Worm (Caenorhabditis elegans) whole organism, L2 larva: ENCODE measurements around the gene W01B6.3.

ENCODE experiments used
- gmeb-1 ChIP-seq: fragments of 150-350 bp; optimal IDR thresholded peaks from 2 replicates; lab custom pipeline; 2014; ENCODE audit warnings: missing biosample characterization, missing genetic modification characterization
- nhr-11 ChIP-seq: fragments of 150-350 bp; optimal IDR thresholded peaks from 2 replicates; lab custom pipeline; 2014; ENCODE audit warnings: missing biosample characterization, missing genetic modification characterization
- nhr-77 ChIP-seq: fragments of 150-350 bp; optimal IDR thresholded peaks from 2 replicates; lab custom pipeline; 2014; ENCODE audit warnings: missing biosample characterization, missing genetic modification characterization
- sem-4 ChIP-seq: fragments of 150-350 bp; optimal IDR thresholded peaks from 2 replicates; lab custom pipeline; 2014; ENCODE audit warnings: missing biosample characterization, missing genetic modification reagents, missing genetic modification characterization
- skn-1 ChIP-seq: sonication (generic microtip); optimal IDR thresholded peaks from 2 replicates; lab custom pipeline; 2017; ENCODE audit warnings: missing biosample characterization, missing genetic modification characterization
- unc-39 ChIP-seq: fragments of 150-350 bp; optimal IDR thresholded peaks from 2 replicates; lab custom pipeline; 2014; ENCODE audit warnings: missing biosample characterization, missing genetic modification characterization
- ztf-4 ChIP-seq: fragments of 150-350 bp; optimal IDR thresholded peaks from 2 replicates; lab custom pipeline; 2014; ENCODE audit warnings: missing biosample characterization, missing genetic modification characterization

DNA sequence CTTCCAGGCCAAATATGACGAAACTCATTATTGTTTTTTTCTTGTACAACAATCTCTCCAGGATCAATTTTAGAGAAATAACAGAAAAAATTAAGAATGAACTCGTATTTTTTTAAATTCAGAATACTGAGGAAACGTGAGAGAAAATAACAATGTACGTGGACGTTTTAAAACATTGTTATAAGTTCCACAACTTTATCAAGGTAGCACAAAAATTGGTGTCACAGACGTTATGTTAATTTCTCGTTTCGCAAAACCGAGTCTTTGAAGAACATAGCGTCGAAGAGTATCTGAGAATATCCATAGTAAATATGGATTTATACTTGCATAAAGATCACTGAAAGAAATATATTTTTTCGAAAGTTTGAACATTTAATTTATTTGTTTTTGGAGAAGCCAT lies 21.3 kb downstream of the W01B6.3 start, which contains the start of gene T04B2.8:
- TF ChIP-seq ztf-4 (tag; lab: Kevin White, UChicago) = no peak
- TF ChIP-seq nhr-77 = no peak
- TF ChIP-seq skn-1 (tag; lab: Kevin White, UChicago) = no peak
- TF ChIP-seq gmeb-1 (tag; lab: Kevin White, UChicago) = no peak
- TF ChIP-seq unc-39 (tag; lab: Kevin White, UChicago) = no peak
- no peak for TF ChIP-seq sem-4 (tag; lab: Kevin White, UChicago)
- TF ChIP-seq nhr-11 (tag; lab: Kevin White, UChicago) = no peak
